Worm (Caenorhabditis elegans) whole organism, L4 larva: ENCODE results near the gene piga-1.

Source experiments
- R02D3.7 ChIP-seq: fragments of 150-350 bp; sonication (generic microtip); optimal IDR thresholded peaks from 3 replicates; lab custom pipeline; 2014; ENCODE audit warnings: missing biosample characterization, missing genetic modification characterization
- ZK546.5 ChIP-seq, 2 experiments: sonication (generic microtip); optimal IDR thresholded peaks; 2 replicates each; lab custom pipeline; 2017; ENCODE audit warnings: missing biosample characterization in 2 of 2, missing genetic modification characterization in 2 of 2
- attf-4 ChIP-seq: sonication (generic microtip); optimal IDR thresholded peaks from 3 replicates; lab custom pipeline; 2017; ENCODE audit warnings: missing biosample characterization, missing genetic modification characterization
- fos-1 ChIP-seq: fragments of 150-350 bp; optimal IDR thresholded peaks from 2 replicates; lab custom pipeline; 2014; ENCODE audit warnings: missing biosample characterization, missing genetic modification characterization
- jun-1 ChIP-seq: fragments of 150-350 bp; optimal IDR thresholded peaks from 2 replicates; lab custom pipeline; 2014; ENCODE audit warnings: missing biosample characterization, missing genetic modification reagents, missing genetic modification characterization
- lin-15B ChIP-seq: fragments of 150-350 bp; sonication (generic microtip); optimal IDR thresholded peaks from 3 replicates; lab custom pipeline; 2014; ENCODE audit warnings: missing biosample characterization, missing genetic modification characterization
- madf-5 ChIP-seq, 2 experiments: fragments of 200-800 bp; sonication (Bioruptor generic); IDR thresholded peaks; 2 replicates each; pipeline ENCODE4 v1.3.6; 2022; ENCODE audit warnings: missing compliant biosample characterization in 2 of 2, missing genetic modification characterization in 2 of 2
- nhr-41 ChIP-seq: fragments of 200-800 bp; sonication (Bioruptor generic); IDR thresholded peaks from 2 replicates; pipeline ENCODE4 v1.3.6; 2022; ENCODE audit warnings: missing genetic modification reagents, missing genetic modification characterization, missing compliant biosample characterization
- nhr-76 ChIP-seq: fragments of 150-350 bp; optimal IDR thresholded peaks from 2 replicates; lab custom pipeline; 2014; ENCODE audit warnings: missing biosample characterization, missing genetic modification characterization
- unc-130 ChIP-seq: sonication (generic microtip); optimal IDR thresholded peaks from 2 replicates; lab custom pipeline; 2016; ENCODE audit warnings: missing genetic modification reagents, missing genetic modification characterization, missing compliant biosample characterization
- unc-39 ChIP-seq: sonication (generic microtip); optimal IDR thresholded peaks from 2 replicates; lab custom pipeline; 2017; ENCODE audit warnings: missing biosample characterization, missing genetic modification characterization
- ztf-11 ChIP-seq: fragments of 150-350 bp; optimal IDR thresholded peaks from 2 replicates; lab custom pipeline; 2014; ENCODE audit warnings: missing biosample characterization, missing genetic modification characterization

- TF ChIP-seq ztf-11 (tag; lab: Kevin White, UChicago), result no peak
- TF ChIP-seq fos-1 (tag; lab: Kevin White, UChicago), result no peak
- no peak for TF ChIP-seq unc-39 (tag; lab: Kevin White, UChicago)
- TF ChIP-seq unc-130 (GFP tag; lab: Kevin White, UChicago), result no peak
- TF ChIP-seq madf-5 (GFP tag; IDR thresholded peaks at IDR 0.05; lab: Robert Waterston, UW), result no peak
- no peak for TF ChIP-seq lin-15B (tag; lab: Kevin White, UChicago)
- no peak for TF ChIP-seq jun-1 (tag; lab: Kevin White, UChicago)
- TF ChIP-seq nhr-76 (tag; lab: Kevin White, UChicago), result no peak
- TF ChIP-seq R02D3.7 (tag; lab: Kevin White, UChicago), result no peak
- TF ChIP-seq nhr-41 (GFP tag; lab: Robert Waterston, UW), result no peak
- no peak for TF ChIP-seq attf-4 (tag; lab: Kevin White, UChicago)
- no peak for TF ChIP-seq ZK546.5 (tag; optimal IDR thresholded peaks at IDR 0.05; lab: Kevin White, UChicago)
Observed at ce11 chrII:8679799-8680198, 18.3 kb upstream of the piga-1 start.
